Worm (Caenorhabditis elegans): Measurements from ENCODE around the gene brd-1.

brd-1 gene

ce11 chrIII:6900609-6901008, 11.3 kb upstream of the brd-1 start:
- TF ChIP-seq crh-2 (tag; optimal IDR thresholded peaks at IDR 0.05), result no peak
- no peak for TF ChIP-seq mab-5 (tag; optimal IDR thresholded peaks at IDR 0.05)
- TF ChIP-seq lin-11 (tag; optimal IDR thresholded peaks at IDR 0.05), result no peak
- no peak for TF ChIP-seq nhr-237 (tag; optimal IDR thresholded peaks at IDR 0.05)
- no peak for TF ChIP-seq ceh-82 (tag; optimal IDR thresholded peaks at IDR 0.05)
- TF ChIP-seq blmp-1 (tag; optimal IDR thresholded peaks at IDR 0.05; ENCODE audit: insufficient read depth), result no peak
- no peak for TF ChIP-seq elt-3 (tag; optimal IDR thresholded peaks at IDR 0.05)
- TF ChIP-seq lin-39 (tag; optimal IDR thresholded peaks at IDR 0.05), result no peak
- TF ChIP-seq nhr-129 (tag; optimal IDR thresholded peaks at IDR 0.05), result no peak
- no peak for TF ChIP-seq unc-62 (GFP tag; optimal IDR thresholded peaks at IDR 0.05)
- no peak for TF ChIP-seq nhr-10 (tag; optimal IDR thresholded peaks at IDR 0.05)
- no peak for TF ChIP-seq lin-13 (GFP tag; optimal IDR thresholded peaks at IDR 0.05)
- no peak for TF ChIP-seq F13H6.1 (tag; optimal IDR thresholded peaks at IDR 0.05)
- no peak for TF ChIP-seq nhr-23 (tag; optimal IDR thresholded peaks at IDR 0.05)
- no peak for TF ChIP-seq nhr-21 (tag; optimal IDR thresholded peaks at IDR 0.05)
- no peak for TF ChIP-seq alr-1 (tag; optimal IDR thresholded peaks at IDR 0.05)

DNA sequence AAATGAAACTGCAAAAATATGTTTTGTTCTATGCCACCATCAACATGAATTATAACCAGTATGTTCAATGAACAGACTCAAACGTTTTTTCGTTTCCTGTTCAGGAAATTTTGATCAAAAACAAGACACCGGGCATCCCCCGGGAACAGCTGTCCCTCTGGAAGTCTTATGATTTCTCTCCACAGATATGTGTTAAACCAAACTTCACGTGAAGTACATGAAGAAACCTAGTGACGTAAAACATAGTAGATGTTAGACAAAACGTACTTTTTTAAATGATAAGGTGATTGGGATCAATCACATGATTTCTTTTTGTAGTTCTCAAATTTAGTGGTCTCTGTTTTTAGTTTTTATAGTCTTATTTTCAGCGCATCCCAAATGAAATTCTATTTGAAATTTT, 9.2 kb upstream of the brd-1 start:
- TF ChIP-seq Y55F3AM.14 (GFP tag; optimal IDR thresholded peaks at IDR 0.05) (no peak), ztf-1 (GFP tag; conservative IDR thresholded peaks at IDR 0.05) (no peak), sma-9 (GFP tag; optimal IDR thresholded peaks at IDR 0.05) (peak; percentile 91), sma-9 (tag; optimal IDR thresholded peaks at IDR 0.05) (no peak), mbf-1 (tag; optimal IDR thresholded peaks at IDR 0.05) (no peak), skn-1 (tag; optimal IDR thresholded peaks at IDR 0.05) (no peak), nhr-23 (tag; optimal IDR thresholded peaks at IDR 0.05) (no peak), dmd-4 (tag; optimal IDR thresholded peaks at IDR 0.05) (no peak), mdl-1 (tag; optimal IDR thresholded peaks at IDR 0.05) (no peak), sma-3 (GFP tag; optimal IDR thresholded peaks at IDR 0.05) (peak; percentile 76), peb-1 (tag; optimal IDR thresholded peaks at IDR 0.05) (no peak), fos-1 (tag; optimal IDR thresholded peaks at IDR 0.05) (no peak), nhr-11 (tag; optimal IDR thresholded peaks at IDR 0.05) (no peak), nhr-129 (tag; optimal IDR thresholded peaks at IDR 0.05) (peak; percentile 67), ZK546.5 (tag; optimal IDR thresholded peaks at IDR 0.05) (no peak), mab-5 (tag; optimal IDR thresholded peaks at IDR 0.05) (no peak), nhr-12 (tag; optimal IDR thresholded peaks at IDR 0.05) (no peak), elt-1 (tag; optimal IDR thresholded peaks at IDR 0.05) (no peak), C34F6.9 (tag; optimal IDR thresholded peaks at IDR 0.05) (peak; percentile 41), ztf-11 (tag; optimal IDR thresholded peaks at IDR 0.05) (no peak), ztf-4 (tag; optimal IDR thresholded peaks at IDR 0.05) (no peak), ceh-16 (tag; optimal IDR thresholded peaks at IDR 0.05) (no peak), ama-1 (optimal IDR thresholded peaks at IDR 0.05) (peak; percentile 20), zag-1 (tag; optimal IDR thresholded peaks at IDR 0.05) (no peak), nhr-25 (tag; optimal IDR thresholded peaks at IDR 0.05) (peak; percentile 38), lsy-2 (tag; optimal IDR thresholded peaks at IDR 0.05) (peak in 1 of 2 experiments; percentile 68), nhr-237 (tag; optimal IDR thresholded peaks at IDR 0.05) (no peak), unc-55 (GFP tag; optimal IDR thresholded peaks at IDR 0.05) (no peak), F13H6.1 (tag; optimal IDR thresholded peaks at IDR 0.05) (peak; percentile 47), gmeb-1 (tag; optimal IDR thresholded peaks at IDR 0.05) (peak; percentile 57), ceh-82 (tag; optimal IDR thresholded peaks at IDR 0.05) (no peak), egl-27 (tag; optimal IDR thresholded peaks at IDR 0.05) (no peak), elt-3 (tag; optimal IDR thresholded peaks at IDR 0.05) (no peak), nhr-6 (tag; optimal IDR thresholded peaks at IDR 0.05) (no peak), lin-39 (tag; optimal IDR thresholded peaks at IDR 0.05) (no peak), blmp-1 (tag; optimal IDR thresholded peaks at IDR 0.05; ENCODE audit: insufficient read depth) (no peak), nhr-21 (tag; optimal IDR thresholded peaks at IDR 0.05) (peak; percentile 79), nhr-77 (tag; optimal IDR thresholded peaks at IDR 0.05) (no peak), crh-2 (tag; optimal IDR thresholded peaks at IDR 0.05) (peak; percentile 67)
